Fruit fly (Drosophila melanogaster) whole organism, embryonic: ENCODE data around the gene CG2898.
A peak's percentile ranks its signal among the peaks of the same experiment; 100 is the strongest.

Experiments used
- Ada2b ChIP-seq: fragments of 200-800 bp; sonication (Bioruptor generic); IDR thresholded peaks from 2 replicates; pipeline ENCODE4 v1.3.6; 2022; ENCODE audit warnings: missing biosample characterization, missing genetic modification characterization
- B-H2 ChIP-seq: fragments of 200-800 bp; sonication (Bioruptor generic); optimal IDR thresholded peaks from 2 replicates; lab custom pipeline; 2018; ENCODE audit warnings: missing biosample characterization, mild to moderate bottlenecking, missing genetic modification characterization
- BEAF-32 ChIP-seq: fragments of 200-800 bp; sonication (Bioruptor generic); optimal IDR thresholded peaks from 3 replicates; lab custom pipeline; 2017; ENCODE audit warnings: missing biosample characterization, missing genetic modification characterization, mild to moderate bottlenecking, moderate library complexity, missing genetic modification reagents
- CG10543 ChIP-seq: fragments of 200-800 bp; sonication (Bioruptor generic); optimal IDR thresholded peaks from 3 replicates; lab custom pipeline; 2017; ENCODE audit warnings: missing biosample characterization, mild to moderate bottlenecking, missing genetic modification characterization, moderate library complexity
- CG11504 ChIP-seq: fragments of 200-800 bp; sonication (Bioruptor generic); optimal IDR thresholded peaks from 3 replicates; lab custom pipeline; 2019; ENCODE audit warnings: missing biosample characterization, mild to moderate bottlenecking, missing genetic modification characterization, moderate library complexity
- CG12104 ChIP-seq: fragments of 200-800 bp; sonication (Bioruptor generic); optimal IDR thresholded peaks from 3 replicates; lab custom pipeline; 2016; ENCODE audit warnings: missing biosample characterization, missing genetic modification characterization
- CG12391 ChIP-seq: fragments of 200-800 bp; sonication (Bioruptor generic); optimal IDR thresholded peaks from 3 replicates; lab custom pipeline; 2018; ENCODE audit warnings: missing biosample characterization, mild to moderate bottlenecking, missing genetic modification characterization, moderate library complexity
- CG12659 ChIP-seq: fragments of 200-800 bp; sonication (Bioruptor generic); optimal IDR thresholded peaks from 3 replicates; lab custom pipeline; 2017; ENCODE audit warnings: mild to moderate bottlenecking, missing biosample characterization, missing genetic modification reagents, missing genetic modification characterization
- CG15479 ChIP-seq: fragments of 200-800 bp; sonication (Bioruptor generic); optimal IDR thresholded peaks from 3 replicates; lab custom pipeline; 2019; ENCODE audit warnings: missing biosample characterization, mild to moderate bottlenecking, missing genetic modification characterization, moderate library complexity
- CG2889 ChIP-seq: fragments of 200-800 bp; sonication (Bioruptor generic); IDR thresholded peaks from 3 replicates; pipeline ENCODE4 v1.3.6; 2022; ENCODE audit warnings: missing biosample characterization, missing genetic modification characterization
- CG3281 ChIP-seq: fragments of 200-800 bp; sonication (Bioruptor generic); optimal IDR thresholded peaks from 3 replicates; lab custom pipeline; 2017; ENCODE audit warnings: missing biosample characterization, mild to moderate bottlenecking, missing genetic modification characterization
- CG3995 ChIP-seq: fragments of 200-800 bp; sonication (Bioruptor generic); optimal IDR thresholded peaks from 3 replicates; lab custom pipeline; 2016; ENCODE audit warnings: missing biosample characterization, missing genetic modification characterization
- CG4854 ChIP-seq: fragments of 200-800 bp; sonication (Bioruptor generic); optimal IDR thresholded peaks from 2 replicates; lab custom pipeline; 2016; ENCODE audit warnings: missing biosample characterization, missing genetic modification characterization, inconsistent platforms
- CG7271 ChIP-seq: fragments of 200-800 bp; sonication (Bioruptor generic); optimal IDR thresholded peaks from 2 replicates; lab custom pipeline; 2018; ENCODE audit warnings: missing biosample characterization, mild to moderate bottlenecking, missing genetic modification characterization, moderate library complexity
- CG7372 ChIP-seq: fragments of 200-800 bp; sonication (Bioruptor generic); IDR thresholded peaks from 2 replicates; pipeline ENCODE4 v1.3.6; 2022; ENCODE audit warnings: missing biosample characterization, missing genetic modification characterization
- CG9797 ChIP-seq: fragments of 200-800 bp; sonication (Bioruptor generic); optimal IDR thresholded peaks from 3 replicates; lab custom pipeline; 2018; ENCODE audit warnings: missing biosample characterization, mild to moderate bottlenecking, missing genetic modification characterization
- CG9817 ChIP-seq: fragments of 200-800 bp; sonication (Bioruptor generic); optimal IDR thresholded peaks from 2 replicates; lab custom pipeline; 2018; ENCODE audit warnings: missing biosample characterization, mild to moderate bottlenecking, missing genetic modification characterization, moderate library complexity
- CoRest ChIP-seq: fragments of 200-800 bp; sonication (Bioruptor generic); optimal IDR thresholded peaks from 3 replicates; lab custom pipeline; 2018; ENCODE audit warnings: missing biosample characterization, mild to moderate bottlenecking, missing genetic modification characterization, moderate library complexity
- D19A ChIP-seq: fragments of 200-800 bp; optimal IDR thresholded peaks from 3 replicates; lab custom pipeline; 2019; ENCODE audit warnings: missing biosample characterization, mild to moderate bottlenecking, missing genetic modification characterization, moderate library complexity
- Dbx ChIP-seq: fragments of 200-800 bp; sonication (Bioruptor generic); IDR thresholded peaks from 3 replicates; pipeline ENCODE4 v1.3.6; 2022; ENCODE audit warnings: missing biosample characterization, missing genetic modification characterization
- Dek ChIP-seq: fragments of 200-800 bp; sonication (Bioruptor generic); optimal IDR thresholded peaks from 3 replicates; lab custom pipeline; 2019; ENCODE audit warnings: missing biosample characterization, mild to moderate bottlenecking, missing genetic modification characterization, moderate library complexity
- HLHmδ ChIP-seq: fragments of 200-800 bp; sonication (Bioruptor generic); optimal IDR thresholded peaks from 2 replicates; lab custom pipeline; 2018; ENCODE audit warnings: missing biosample characterization, mild to moderate bottlenecking, missing genetic modification characterization, moderate library complexity
- HmgZ ChIP-seq: fragments of 200-800 bp; sonication (Bioruptor generic); optimal IDR thresholded peaks from 2 replicates; lab custom pipeline; 2018; ENCODE audit warnings: missing biosample characterization, mild to moderate bottlenecking, missing genetic modification characterization
- PHDP ChIP-seq: fragments of 200-800 bp; sonication (Bioruptor generic); optimal IDR thresholded peaks from 3 replicates; lab custom pipeline; 2018; ENCODE audit warnings: missing biosample characterization, mild to moderate bottlenecking, missing genetic modification characterization, moderate library complexity
- Poxn ChIP-seq: fragments of 200-800 bp; sonication (Bioruptor generic); IDR thresholded peaks from 2 replicates; pipeline ENCODE4 v1.3.6; 2022; ENCODE audit warnings: missing biosample characterization, missing genetic modification characterization
- Sry-β ChIP-seq: fragments of 200-800 bp; sonication (Bioruptor generic); optimal IDR thresholded peaks from 2 replicates; lab custom pipeline; 2018; ENCODE audit warnings: missing biosample characterization, mild to moderate bottlenecking, missing genetic modification characterization, moderate library complexity
- Stat92E ChIP-seq, 3 experiments: fragments of >200 bp in 2 of 3; fragments of 200-800 bp in 1 of 3; sonication (Bioruptor generic) in 1 of 3; optimal IDR thresholded peaks; 2 replicates each; lab custom pipeline; 2017 to 2019; ENCODE audit warnings: missing biosample characterization in 3 of 3, missing genetic modification characterization in 3 of 3, mild to moderate bottlenecking in 1 of 3, moderate library complexity in 1 of 3
- Xrp1 ChIP-seq: fragments of 200-800 bp; sonication (Bioruptor generic); IDR thresholded peaks from 2 replicates; pipeline ENCODE4 v1.3.6; 2022; ENCODE audit warnings: missing biosample characterization, missing genetic modification characterization
- bcd ChIP-seq: fragments of 200-800 bp; sonication (Bioruptor generic); optimal IDR thresholded peaks from 2 replicates; lab custom pipeline; 2017; ENCODE audit warnings: missing biosample characterization, mild to moderate bottlenecking, missing genetic modification characterization
- chinmo ChIP-seq: fragments of 200-800 bp; sonication (Bioruptor generic); IDR thresholded peaks from 4 replicates; pipeline ENCODE4 v1.3.6; 2022; ENCODE audit warnings: missing biosample characterization, missing genetic modification characterization; ENCODE audit not compliant: partially characterized antibody
- esg ChIP-seq: fragments of 200-800 bp; sonication (Bioruptor generic); conservative IDR thresholded peaks from 2 replicates; pipeline ENCODE4 v1.3.6; 2022; ENCODE audit warnings: missing biosample characterization, missing genetic modification characterization
- fd64A ChIP-seq: fragments of 200-800 bp; sonication (Bioruptor generic); optimal IDR thresholded peaks from 3 replicates; lab custom pipeline; 2018; ENCODE audit warnings: missing biosample characterization, mild to moderate bottlenecking, missing genetic modification characterization
- gcm2 ChIP-seq: fragments of 200-800 bp; sonication (Bioruptor generic); optimal IDR thresholded peaks from 2 replicates; lab custom pipeline; 2016; ENCODE audit warnings: missing biosample characterization, missing genetic modification characterization
- gem ChIP-seq: fragments of 200-800 bp; sonication (Bioruptor generic); optimal IDR thresholded peaks from 2 replicates; lab custom pipeline; 2019; ENCODE audit warnings: missing biosample characterization, mild to moderate bottlenecking, missing genetic modification characterization, moderate library complexity
- her ChIP-seq: fragments of 200-800 bp; sonication (Bioruptor generic); optimal IDR thresholded peaks from 2 replicates; lab custom pipeline; 2016; ENCODE audit warnings: missing biosample characterization, missing genetic modification characterization
- ind ChIP-seq: fragments of 200-800 bp; sonication (Bioruptor generic); optimal IDR thresholded peaks from 3 replicates; lab custom pipeline; 2016; ENCODE audit warnings: missing biosample characterization, missing genetic modification characterization
- klu ChIP-seq: fragments of 200-800 bp; sonication (Bioruptor generic); IDR thresholded peaks from 2 replicates; pipeline ENCODE4 v1.3.6; 2022; ENCODE audit warnings: missing biosample characterization, missing genetic modification characterization
- lilli ChIP-seq: fragments of 200-800 bp; sonication (Bioruptor generic); optimal IDR thresholded peaks from 3 replicates; lab custom pipeline; 2016; ENCODE audit warnings: missing biosample characterization, missing genetic modification characterization
- nom ChIP-seq: fragments of 200-800 bp; sonication (Bioruptor generic); optimal IDR thresholded peaks from 2 replicates; lab custom pipeline; 2017; ENCODE audit warnings: missing biosample characterization, missing genetic modification characterization, mild to moderate bottlenecking, moderate library complexity, missing genetic modification reagents
- peb ChIP-seq: fragments of 200-800 bp; sonication (Bioruptor generic); IDR thresholded peaks from 2 replicates; pipeline ENCODE4 v1.3.6; 2022; ENCODE audit warnings: missing biosample characterization, missing genetic modification characterization
- pros ChIP-seq: fragments of 200-800 bp; sonication (Bioruptor generic); optimal IDR thresholded peaks from 3 replicates; lab custom pipeline; 2019; ENCODE audit warnings: missing biosample characterization, mild to moderate bottlenecking, missing genetic modification characterization, moderate library complexity
- repo ChIP-seq: fragments of 200-800 bp; sonication (Bioruptor generic); optimal IDR thresholded peaks from 2 replicates; lab custom pipeline; 2016; ENCODE audit warnings: missing biosample characterization, missing genetic modification characterization
- trh ChIP-seq: fragments of 200-800 bp; sonication (Bioruptor generic); optimal IDR thresholded peaks from 2 replicates; lab custom pipeline; 2016; ENCODE audit warnings: missing biosample characterization, missing genetic modification characterization
- twi ChIP-seq: fragments of 200-800 bp; optimal IDR thresholded peaks from 2 replicates; lab custom pipeline; 2019; ENCODE audit warnings: missing biosample characterization, mild to moderate bottlenecking, missing genetic modification characterization, moderate library complexity
- vfl ChIP-seq: fragments of 200-800 bp; sonication (Bioruptor generic); optimal IDR thresholded peaks from 2 replicates; lab custom pipeline; 2016; ENCODE audit warnings: missing biosample characterization, missing genetic modification characterization
- vnd ChIP-seq: fragments of 200-800 bp; sonication (Bioruptor generic); IDR thresholded peaks from 3 replicates; pipeline ENCODE4 v1.3.6; 2022; ENCODE audit warnings: missing biosample characterization, missing genetic modification characterization; ENCODE audit not compliant: partially characterized antibody
- zen2 ChIP-seq: fragments of 200-800 bp; sonication (Bioruptor generic); IDR thresholded peaks from 3 replicates; pipeline ENCODE4 v1.3.6; 2022; ENCODE audit warnings: missing biosample characterization, missing genetic modification characterization; ENCODE audit not compliant: partially characterized antibody

The CG2898 gene

dm6 chrX:10365748-10366415 is 9.3 kb upstream of the CG2898 start (continued):
- TF ChIP-seq Poxn (GFP tag; lab: Robert Waterston, UW) (no peak), CG3281 (GFP tag; lab: Kevin White, UChicago) (peak; percentile 24), esg (GFP tag; lab: Robert Waterston, UW) (no peak), PHDP (tag; lab: Kevin White, UChicago) (no peak), CG11504 (peak; percentile 18), Dbx (0 out of 3 replicates have a peak, but pooled peaks have one; percentile 52), twi (tag; lab: Kevin White, UChicago) (no peak), gcm2 (GFP tag; lab: Kevin White, UChicago) (no peak), klu (GFP tag; lab: Robert Waterston, UW) (no peak), trh (GFP tag; lab: Kevin White, UChicago) (no peak), HLHmδ (GFP tag; lab: Kevin White, UChicago) (no peak), ind (GFP tag; lab: Kevin White, UChicago) (no peak), Dek (tag; lab: Kevin White, UChicago) (no peak), CG12659 (GFP tag; lab: Kevin White, UChicago) (peak; percentile 36), chinmo (GFP tag; lab: Robert Waterston, UW) (peak; percentile 92), CG9797 (GFP tag; lab: Kevin White, UChicago) (peak; percentile 38), B-H2 (GFP tag; lab: Kevin White, UChicago) (peak; percentile 17), Sry-β (GFP tag; lab: Kevin White, UChicago) (no peak), Xrp1 (no peak), CG10543 (GFP tag; lab: Kevin White, UChicago) (peak; percentile 69), Ada2b (GFP tag; lab: Robert Waterston, UW) (no peak), her (GFP tag; lab: Kevin White, UChicago) (no peak), CG3995 (no peak), bcd (peak; percentile 29), CG12391 (tag; lab: Kevin White, UChicago) (peak; percentile 0), peb (no peak), pros (GFP tag; lab: Kevin White, UChicago) (peak; percentile 74), CG4854 (GFP tag; lab: Kevin White, UChicago) (no peak), CG7271 (tag; lab: Kevin White, UChicago) (no peak), Stat92E (GFP tag; optimal IDR thresholded peaks at IDR 0.05; lab: Kevin White, UChicago) (peak in 1 of 3 experiments; percentile 31), CG2889 (GFP tag; lab: Robert Waterston, UW) (no peak), D19A (tag; lab: Kevin White, UChicago) (no peak)

- no peak for TF ChIP-seq fd64A
- TF ChIP-seq CG7372 (GFP tag; lab: Robert Waterston, UW), result no peak
- no peak for TF ChIP-seq lilli (GFP tag; lab: Kevin White, UChicago)
- TF ChIP-seq chinmo (GFP tag; lab: Robert Waterston, UW), result no peak
- no peak for TF ChIP-seq vnd (GFP tag; lab: Robert Waterston, UW)
Measured at dm6 chrX:10367372-10367771, 7.8 kb upstream of the CG2898 start, which contains the start of gene CG32679. CG32679 (minus strand) TSS chrX:10367472.

dm6 chrX:10367801-10368203 is 7.4 kb upstream of the CG2898 start, which contains the start of gene CG17841:
CG17841 (plus strand) TSS chrX:10368052.
- no peak for TF ChIP-seq gem (tag; lab: Kevin White, UChicago)
- 0 out of 3 replicates have a peak, but pooled peaks have one; percentile 44 for TF ChIP-seq zen2 (GFP tag; lab: Robert Waterston, UW)
- TF ChIP-seq BEAF-32 (GFP tag; lab: Kevin White, UChicago), result peak; percentile 63
- TF ChIP-seq CG11504, result peak; percentile 69
- no peak for TF ChIP-seq vfl (GFP tag; lab: Kevin White, UChicago)
- peak; percentile 48 for TF ChIP-seq CoRest (tag; lab: Kevin White, UChicago)
- no peak for TF ChIP-seq nom (GFP tag; lab: Kevin White, UChicago)
- no peak for TF ChIP-seq CG12104 (GFP tag; lab: Kevin White, UChicago)
- no peak for TF ChIP-seq CG9817 (tag; lab: Kevin White, UChicago)
- TF ChIP-seq HmgZ, result peak; percentile 43
- no peak for TF ChIP-seq CG15479 (GFP tag; lab: Kevin White, UChicago)
- no peak for TF ChIP-seq repo (GFP tag; lab: Kevin White, UChicago)
